Worm (Caenorhabditis elegans) whole organism, L1 larva: Measurements from ENCODE around the gene R166.2.

ENCODE experiments used
- C16A3.4 ChIP-seq: fragments of 150-350 bp; optimal IDR thresholded peaks from 2 replicates; lab custom pipeline; 2014; ENCODE audit warnings: missing biosample characterization, missing genetic modification characterization
- alr-1 ChIP-seq: fragments of 200-800 bp; sonication (Bioruptor generic); optimal IDR thresholded peaks from 2 replicates; lab custom pipeline; 2018; ENCODE audit warnings: borderline replicate concordance, mild to moderate bottlenecking, missing genetic modification characterization, missing compliant biosample characterization
- ama-1 ChIP-seq: fragments of 150-350 bp; optimal IDR thresholded peaks from 2 replicates; lab custom pipeline; 2014
- ceh-82 ChIP-seq, 3 experiments: fragments of 150-350 bp in 1 of 3; sonication (generic microtip) in 2 of 3; optimal IDR thresholded peaks; 2 replicates each; lab custom pipeline; 2014 to 2017; ENCODE audit warnings: missing biosample characterization in 3 of 3, missing genetic modification characterization in 3 of 3
- ceh-88 ChIP-seq: fragments of 200-800 bp; sonication (Bioruptor generic); IDR thresholded peaks from 2 replicates; pipeline ENCODE4 v1.3.6; 2022; ENCODE audit warnings: missing genetic modification characterization, missing compliant biosample characterization
- dsc-1 ChIP-seq: sonication (generic microtip); optimal IDR thresholded peaks from 2 replicates; lab custom pipeline; 2016; ENCODE audit warnings: mild to moderate bottlenecking, missing genetic modification characterization, missing compliant biosample characterization
- efl-3 ChIP-seq: fragments of 200-800 bp; sonication (Bioruptor generic); optimal IDR thresholded peaks from 2 replicates; lab custom pipeline; 2018; ENCODE audit warnings: mild to moderate bottlenecking, missing genetic modification characterization, missing compliant biosample characterization
- egl-13 ChIP-seq: sonication (generic microtip); optimal IDR thresholded peaks from 2 replicates; lab custom pipeline; 2016; ENCODE audit warnings: missing genotype, missing genetic modification reagents, missing genetic modification characterization, missing compliant biosample characterization
- fkh-10 ChIP-seq: sonication (generic microtip); optimal IDR thresholded peaks from 2 replicates; lab custom pipeline; 2017; ENCODE audit warnings: missing biosample characterization, missing genetic modification reagents, missing genetic modification characterization
- fos-1 ChIP-seq: fragments of 150-350 bp; optimal IDR thresholded peaks from 2 replicates; lab custom pipeline; 2014; ENCODE audit warnings: missing biosample characterization, missing genetic modification characterization
- hlh-17 ChIP-seq: fragments of 200-800 bp; sonication (Bioruptor generic); optimal IDR thresholded peaks from 2 replicates; lab custom pipeline; 2018; ENCODE audit warnings: missing genetic modification characterization, mild to moderate bottlenecking, missing compliant biosample characterization, moderate library complexity, borderline replicate concordance
- hlh-4 ChIP-seq: sonication (generic microtip); optimal IDR thresholded peaks from 2 replicates; lab custom pipeline; 2016; ENCODE audit warnings: mild to moderate bottlenecking, missing genetic modification characterization, missing compliant biosample characterization
- irx-1 ChIP-seq: sonication (generic microtip); optimal IDR thresholded peaks from 2 replicates; lab custom pipeline; 2016; ENCODE audit warnings: missing genetic modification characterization, missing compliant biosample characterization
- isw-1 ChIP-seq: fragments of 200-800 bp; sonication (Bioruptor generic); IDR thresholded peaks from 2 replicates; pipeline ENCODE4 v1.3.6; 2022; ENCODE audit warnings: missing genetic modification characterization, missing compliant biosample characterization
- lin-35 ChIP-seq, 2 experiments: fragments of 150-350 bp; optimal IDR thresholded peaks; 2 replicates each; lab custom pipeline; 2014; ENCODE audit warnings: missing biosample characterization in 2 of 2, missing genetic modification characterization in 2 of 2, missing genetic modification reagents in 2 of 2
- lin-39 ChIP-seq: fragments of 150-350 bp; optimal IDR thresholded peaks from 2 replicates; lab custom pipeline; 2014; ENCODE audit warnings: missing biosample characterization, missing genetic modification reagents, missing genetic modification characterization
- lsy-2 ChIP-seq, 2 experiments: fragments of 150-350 bp; optimal IDR thresholded peaks; 2 replicates each; lab custom pipeline; 2014; ENCODE audit warnings: missing biosample characterization in 2 of 2, missing genetic modification characterization in 2 of 2
- mdl-1 ChIP-seq, 2 experiments: fragments of 150-350 bp; optimal IDR thresholded peaks; 2 replicates each; lab custom pipeline; 2014 to 2017; ENCODE audit warnings: missing biosample characterization in 2 of 2, missing genetic modification characterization in 2 of 2, inconsistent platforms in 1 of 2
- mef-2 ChIP-seq: fragments of 150-350 bp; optimal IDR thresholded peaks from 2 replicates; lab custom pipeline; 2014; ENCODE audit warnings: missing biosample characterization, missing genetic modification characterization
- mep-1 ChIP-seq: fragments of 150-350 bp; optimal IDR thresholded peaks from 2 replicates; lab custom pipeline; 2014; ENCODE audit warnings: missing biosample characterization, missing genetic modification characterization
- nhr-11 ChIP-seq: fragments of 150-350 bp; optimal IDR thresholded peaks from 2 replicates; lab custom pipeline; 2014; ENCODE audit warnings: missing biosample characterization, missing genetic modification characterization
- nhr-19 ChIP-seq: fragments of 200-800 bp; sonication (Bioruptor generic); conservative IDR thresholded peaks from 2 replicates; pipeline ENCODE4 v1.3.6; 2022; ENCODE audit warnings: missing genetic modification characterization, missing compliant biosample characterization
- nhr-237 ChIP-seq: fragments of 150-350 bp; optimal IDR thresholded peaks from 2 replicates; lab custom pipeline; 2014; ENCODE audit warnings: missing biosample characterization, missing genetic modification characterization
- nhr-47 ChIP-seq: sonication (generic microtip); optimal IDR thresholded peaks from 2 replicates; lab custom pipeline; 2016; ENCODE audit warnings: mild to moderate bottlenecking, missing genetic modification characterization, moderate library complexity, missing compliant biosample characterization
- nhr-71 ChIP-seq: sonication (generic microtip); optimal IDR thresholded peaks from 2 replicates; lab custom pipeline; 2016; ENCODE audit warnings: mild to moderate bottlenecking, missing genetic modification characterization, moderate library complexity, missing compliant biosample characterization
- nhr-77 ChIP-seq: fragments of 150-350 bp; optimal IDR thresholded peaks from 2 replicates; lab custom pipeline; 2014; ENCODE audit warnings: missing biosample characterization, missing genetic modification characterization
- nhr-84 ChIP-seq: sonication (generic microtip); optimal IDR thresholded peaks from 2 replicates; lab custom pipeline; 2017; ENCODE audit warnings: missing biosample characterization, missing genetic modification characterization
- nhr-85 ChIP-seq: sonication (generic microtip); peaks from one replicate; lab custom pipeline; 2016; ENCODE audit warnings: missing genetic modification characterization, inconsistent platforms, missing compliant biosample characterization
- nhr-90 ChIP-seq: sonication (generic microtip); optimal IDR thresholded peaks from 2 replicates; lab custom pipeline; 2016; ENCODE audit warnings: mild to moderate bottlenecking, missing genetic modification characterization, missing compliant biosample characterization; ENCODE audit not compliant: poor library complexity
- pag-3 ChIP-seq: sonication (generic microtip); optimal IDR thresholded peaks from 2 replicates; lab custom pipeline; 2017; ENCODE audit warnings: missing genetic modification characterization, mild to moderate bottlenecking, missing compliant biosample characterization, antibody characterized with exemption, borderline replicate concordance; ENCODE audit not compliant: insufficient read depth
- pqm-1 ChIP-seq: sonication (generic microtip); optimal IDR thresholded peaks from 3 replicates; lab custom pipeline; 2017; ENCODE audit warnings: missing biosample characterization, missing genetic modification characterization
- skn-1 ChIP-seq: fragments of 150-350 bp; optimal IDR thresholded peaks from 2 replicates; lab custom pipeline; 2014; ENCODE audit warnings: missing biosample characterization, missing genetic modification characterization
- snpc-4 ChIP-seq: fragments of 150-350 bp; optimal IDR thresholded peaks from 2 replicates; lab custom pipeline; 2014; ENCODE audit warnings: missing biosample characterization, missing genetic modification characterization
- snu-23 ChIP-seq: sonication (generic microtip); optimal IDR thresholded peaks from 2 replicates; lab custom pipeline; 2016; ENCODE audit warnings: missing genetic modification characterization, missing compliant biosample characterization
- sox-4 ChIP-seq: sonication (generic microtip); optimal IDR thresholded peaks from 2 replicates; lab custom pipeline; 2016; ENCODE audit warnings: missing genetic modification characterization, missing compliant biosample characterization
- sptf-1 ChIP-seq: fragments of 150-350 bp; optimal IDR thresholded peaks from 2 replicates; lab custom pipeline; 2014; ENCODE audit warnings: missing biosample characterization, missing genetic modification characterization
- swsn-7 ChIP-seq: sonication (generic microtip); optimal IDR thresholded peaks from 2 replicates; lab custom pipeline; 2016; ENCODE audit warnings: missing genetic modification characterization, missing compliant biosample characterization
- tbx-2 ChIP-seq: sonication (generic microtip); optimal IDR thresholded peaks from 2 replicates; lab custom pipeline; 2016; ENCODE audit warnings: missing genetic modification characterization, missing compliant biosample characterization
- tlp-1 ChIP-seq: fragments of 150-350 bp; optimal IDR thresholded peaks from 2 replicates; lab custom pipeline; 2014; ENCODE audit warnings: missing biosample characterization, missing genetic modification characterization
- unc-130 ChIP-seq: fragments of 150-350 bp; optimal IDR thresholded peaks from 2 replicates; lab custom pipeline; 2017; ENCODE audit warnings: missing biosample characterization, missing genetic modification characterization, inconsistent platforms
- unc-30 ChIP-seq: sonication (generic microtip); optimal IDR thresholded peaks from 2 replicates; lab custom pipeline; 2017; ENCODE audit warnings: missing biosample characterization, missing genetic modification characterization
- unc-98 ChIP-seq: fragments of 200-800 bp; sonication (Bioruptor generic); IDR thresholded peaks from 2 replicates; pipeline ENCODE4 v1.3.6; 2022; ENCODE audit warnings: missing genetic modification characterization, missing compliant biosample characterization
- xbp-1 ChIP-seq: sonication (generic microtip); optimal IDR thresholded peaks from 2 replicates; lab custom pipeline; 2016; ENCODE audit warnings: missing genetic modification characterization, missing compliant biosample characterization
- zag-1 ChIP-seq: fragments of 150-350 bp; optimal IDR thresholded peaks from 2 replicates; lab custom pipeline; 2014; ENCODE audit warnings: missing biosample characterization, missing genetic modification characterization

The R166.2 gene

ce11 chrII:10537988-10538387, 517 bp upstream of the R166.2 start (continued):
- TF ChIP-seq unc-130 (tag; lab: Kevin White, UChicago) (no peak), nhr-77 (peak; percentile 10), pqm-1 (no peak), tbx-2 (tag; lab: Kevin White, UChicago) (peak; percentile 88), unc-98 (0 out of 2 replicates have a peak, but pooled peaks have one; percentile 34), sptf-1 (tag; lab: Kevin White, UChicago) (no peak), isw-1 (GFP tag; lab: Robert Waterston, UW) (peak; percentile 25; the same call in 1 of the 2 replicates), unc-30 (tag; lab: Kevin White, UChicago) (no peak), nhr-11 (tag; lab: Kevin White, UChicago) (peak; percentile 55), dsc-1 (tag; lab: Kevin White, UChicago) (peak; percentile 94), efl-3 (GFP tag; lab: Kevin White, UChicago) (peak; percentile 56), zag-1 (tag; lab: Kevin White, UChicago) (no peak), sox-4 (tag; lab: Kevin White, UChicago) (peak; percentile 82), nhr-84 (tag; lab: Kevin White, UChicago) (no peak), fkh-10 (GFP tag; lab: Kevin White, UChicago) (no peak), fos-1 (tag; lab: Kevin White, UChicago) (peak; percentile 37), ceh-82 (tag; optimal IDR thresholded peaks at IDR 0.05; lab: Kevin White, UChicago) (peak in 2 of 3 experiments; percentile 35 to 49), lin-35 (GFP tag; optimal IDR thresholded peaks at IDR 0.05; lab: Kevin White, UChicago) (peak; percentile 51 to 62), nhr-90 (peak; percentile 91), lsy-2 (tag; optimal IDR thresholded peaks at IDR 0.05; lab: Kevin White, UChicago) (peak; percentile 69 to 80), hlh-4 (tag; lab: Kevin White, UChicago) (peak; percentile 70), pag-3 (tag; lab: Kevin White, UChicago) (no peak), C16A3.4 (peak; percentile 22), nhr-19 (GFP tag; lab: Robert Waterston, UW) (peak; percentile 78), hlh-17 (GFP tag; lab: Kevin White, UChicago) (no peak), alr-1 (no peak), mef-2 (tag; lab: Kevin White, UChicago) (no peak), ceh-88 (GFP tag; lab: Robert Waterston, UW) (no peak), lin-39 (peak; percentile 55), snu-23 (GFP tag; lab: Kevin White, UChicago) (peak; percentile 84), mdl-1 (tag; optimal IDR thresholded peaks at IDR 0.05; lab: Kevin White, UChicago) (no peak), xbp-1 (tag; lab: Kevin White, UChicago) (peak; percentile 81), egl-13 (tag; lab: Kevin White, UChicago) (peak; percentile 80), irx-1 (tag; lab: Kevin White, UChicago) (peak; percentile 94), ama-1 (lab: Kevin White, UChicago) (no peak), swsn-7 (tag; lab: Kevin White, UChicago) (peak; percentile 79)
- TF ChIP-seq, all 84 proteins: peak for 51

- TF ChIP-seq tlp-1 (tag; lab: Kevin White, UChicago): no peak
- TF ChIP-seq skn-1 (tag; lab: Kevin White, UChicago): no peak
- peak; percentile 34 for TF ChIP-seq nhr-85 (tag; lab: Kevin White, UChicago)
- no peak for TF ChIP-seq nhr-71 (tag; lab: Kevin White, UChicago)
- TF ChIP-seq ama-1 (lab: Kevin White, UChicago): no peak
These were observed 3.5 kb downstream of the R166.2 start for ce11 chrII:10533985-10534384.

- TF ChIP-seq lin-35 (GFP tag; optimal IDR thresholded peaks at IDR 0.05; lab: Kevin White, UChicago) (no peak), nhr-77 (no peak), nhr-237 (tag; lab: Kevin White, UChicago) (no peak), mep-1 (no peak), nhr-47 (tag; lab: Kevin White, UChicago) (no peak), snpc-4 (tag; lab: Kevin White, UChicago) (no peak), pqm-1 (no peak), tlp-1 (tag; lab: Kevin White, UChicago) (no peak), nhr-19 (GFP tag; lab: Robert Waterston, UW) (no peak)
These were observed 5.9 kb downstream of the R166.2 start for ce11 chrII:10531604-10532003.
